Fruit fly (Drosophila melanogaster) S2 (cell line): Measurements from ENCODE around the gene CG33306.

Experiments used
- CG8478 ChIP-seq: fragments of >200 bp; optimal IDR thresholded peaks from 2 replicates; lab custom pipeline; 2018
- CTCF ChIP-seq, 2 experiments: fragments of >200 bp; optimal IDR thresholded peaks; 2 replicates each; lab custom pipeline; 2018

DNA sequence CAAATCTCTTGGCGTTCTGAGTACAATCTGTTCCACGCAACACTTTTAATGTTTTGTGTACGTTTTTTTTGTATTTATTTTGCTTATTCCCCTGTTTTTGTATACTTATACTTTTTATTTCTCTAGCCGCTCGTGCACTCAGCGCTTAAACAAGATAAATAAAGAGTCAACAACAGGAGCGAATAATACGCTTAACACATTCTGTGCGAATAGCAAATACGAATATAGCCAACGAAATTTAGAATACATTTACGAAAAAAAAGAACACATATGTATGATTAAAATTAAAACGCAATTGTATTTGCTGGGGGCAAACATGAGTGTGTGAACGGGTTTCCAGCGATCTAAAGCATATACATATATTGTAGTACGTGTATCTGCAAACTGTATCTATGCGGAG is 38.4 kb upstream of the CG33306 start:
- TF ChIP-seq CG8478 (lab: Kevin White, UChicago), result no peak
- TF ChIP-seq CTCF (optimal IDR thresholded peaks at IDR 0.05; lab: Kevin White, UChicago), result no peak
